Fruit fly (Drosophila melanogaster) whole organism, pupa: Measurements from ENCODE around the gene Vha16-2.

ENCODE experiments used
- CG10348 ChIP-seq: fragments of 200-800 bp; sonication (Bioruptor generic); IDR thresholded peaks from 2 replicates; pipeline ENCODE4 v1.3.6; 2022; ENCODE audit warnings: missing biosample characterization, missing genetic modification characterization
- CG12605 ChIP-seq: fragments of 200-800 bp; sonication (Bioruptor generic); IDR thresholded peaks from 2 replicates; pipeline ENCODE4 v1.3.6; 2022; ENCODE audit warnings: missing biosample characterization, missing genetic modification characterization
- CG13204 ChIP-seq: fragments of 200-800 bp; sonication (Bioruptor generic); optimal IDR thresholded peaks from 2 replicates; lab custom pipeline; 2018; ENCODE audit warnings: missing biosample characterization, mild to moderate bottlenecking, missing genetic modification characterization, moderate library complexity
- CG14655 ChIP-seq: fragments of 200-800 bp; sonication (Bioruptor generic); optimal IDR thresholded peaks from 3 replicates; lab custom pipeline; 2017; ENCODE audit warnings: mild to moderate bottlenecking, missing biosample characterization, missing genetic modification reagents, missing genetic modification characterization
- CG15710 ChIP-seq: fragments of 200-800 bp; sonication (Bioruptor generic); optimal IDR thresholded peaks from 2 replicates; lab custom pipeline; 2018; ENCODE audit warnings: missing biosample characterization, mild to moderate bottlenecking, missing genetic modification characterization, moderate library complexity
- CG17806 ChIP-seq: fragments of 200-800 bp; sonication (Bioruptor generic); optimal IDR thresholded peaks from 2 replicates; lab custom pipeline; 2018; ENCODE audit warnings: missing biosample characterization, mild to moderate bottlenecking, missing genetic modification characterization, moderate library complexity
- CG4496 ChIP-seq: fragments of 200-800 bp; sonication (Bioruptor generic); IDR thresholded peaks from 3 replicates; pipeline ENCODE4 v1.3.6; 2022; ENCODE audit warnings: missing biosample characterization, missing genetic modification characterization
- Pif1A ChIP-seq: fragments of 200-800 bp; sonication (Bioruptor generic); optimal IDR thresholded peaks from 3 replicates; lab custom pipeline; 2016; ENCODE audit warnings: missing biosample characterization, missing genetic modification characterization
- Pif1B ChIP-seq: fragments of 200-800 bp; sonication (Bioruptor generic); optimal IDR thresholded peaks from 3 replicates; lab custom pipeline; 2016; ENCODE audit warnings: missing biosample characterization, missing genetic modification characterization
- Snoo ChIP-seq: fragments of 200-800 bp; sonication (Bioruptor generic); optimal IDR thresholded peaks from 3 replicates; lab custom pipeline; 2017; ENCODE audit warnings: missing biosample characterization, mild to moderate bottlenecking, missing genetic modification characterization, inconsistent platforms
- gl ChIP-seq: fragments of 200-800 bp; sonication (Bioruptor generic); optimal IDR thresholded peaks from 2 replicates; lab custom pipeline; 2018; ENCODE audit warnings: missing biosample characterization, mild to moderate bottlenecking, missing genetic modification characterization

DNA sequence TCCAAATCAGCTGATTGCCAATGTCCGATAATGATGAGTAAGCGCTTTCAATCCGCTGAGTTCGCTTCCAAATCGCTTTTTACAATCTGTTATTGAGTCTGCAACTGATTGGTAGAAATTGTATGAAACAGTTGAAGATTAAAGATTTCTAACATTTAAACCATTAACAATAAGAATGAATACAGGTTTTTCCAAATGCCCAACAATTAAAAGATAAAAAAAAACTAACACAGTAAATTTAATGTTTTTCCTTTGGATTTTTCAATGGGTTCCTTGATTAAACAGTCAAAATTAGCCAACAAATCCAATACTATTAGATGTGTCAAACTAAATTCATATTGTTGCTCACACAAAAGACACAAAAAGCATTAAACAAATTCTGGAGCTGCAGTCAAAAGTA, 29.9 kb upstream of the Vha16-2 start, which contains the start of gene CG7557:
- no peak for TF ChIP-seq Pif1A (GFP tag; lab: Kevin White, UChicago)
- TF ChIP-seq CG10348 (GFP tag; lab: Robert Waterston, UW), result no peak
- TF ChIP-seq CG14655 (GFP tag; lab: Kevin White, UChicago), result no peak
- no peak for TF ChIP-seq CG15710
- no peak for TF ChIP-seq Snoo
- TF ChIP-seq CG17806 (tag; lab: Kevin White, UChicago), result no peak
- no peak for TF ChIP-seq gl (tag; lab: Kevin White, UChicago)
- TF ChIP-seq Pif1B (GFP tag; lab: Kevin White, UChicago), result no peak
- no peak for TF ChIP-seq CG12605 (GFP tag; lab: Robert Waterston, UW)
- no peak for TF ChIP-seq CG13204 (GFP tag; lab: Kevin White, UChicago)
- no peak for TF ChIP-seq CG4496 (GFP tag; lab: Robert Waterston, UW)
